Worm (Caenorhabditis elegans) whole organism, L4/young adult: ENCODE data around the gene alh-6.

Experiments used
- W03F9.2 ChIP-seq: fragments of 150-350 bp; optimal IDR thresholded peaks from 2 replicates; lab custom pipeline; 2014; ENCODE audit warnings: missing biosample characterization, missing genetic modification characterization
- dao-5 ChIP-seq: sonication (generic microtip); optimal IDR thresholded peaks from 2 replicates; lab custom pipeline; 2016; ENCODE audit warnings: missing genotype, missing genetic modification characterization, moderate library complexity, missing compliant biosample characterization
- him-1 ChIP-seq: sonication (generic microtip); optimal IDR thresholded peaks from 2 replicates; lab custom pipeline; 2016; ENCODE audit warnings: missing genotype, missing genetic modification reagents, missing genetic modification characterization, missing compliant biosample characterization

ce11 chrII:1297697-1298093 is 12.2 kb downstream of the alh-6 start:
- TF ChIP-seq dao-5 (tag; lab: Kevin White, UChicago) = no peak
- no peak for TF ChIP-seq W03F9.2 (tag; lab: Kevin White, UChicago)
- no peak for TF ChIP-seq him-1 (tag; lab: Kevin White, UChicago)
